Fruit fly (Drosophila melanogaster): Measurements from ENCODE around the gene CG6959.

- TF ChIP-seq EcR (GFP tag; optimal IDR thresholded peaks at IDR 0.05), result no peak
- no peak for TF ChIP-seq psq (optimal IDR thresholded peaks at IDR 0.05)
- no peak for TF ChIP-seq Dll (optimal IDR thresholded peaks at IDR 0.05)
- TF ChIP-seq usp (GFP tag; optimal IDR thresholded peaks at IDR 0.05), result no peak
These were observed 33.6 kb upstream of the CG6959 start for dm6 chr3R:11902893-11903292.

All from whole organism.